Fruit fly (Drosophila melanogaster): ENCODE measurements around the gene CG34328.

Gene CG34328

dm6 chrX:18405567-18406059 lies 5.7 kb upstream of the CG34328 start (continued):
- TF ChIP-seq insv (GFP tag; optimal IDR thresholded peaks at IDR 0.05) (no peak), Fer1 (GFP tag; optimal IDR thresholded peaks at IDR 0.05) (peak; percentile 37), tgo (GFP tag; IDR thresholded peaks at IDR 0.05) (peak; percentile 42; the same call in 2 of the 3 replicates), ara (GFP tag; IDR thresholded peaks at IDR 0.05) (no peak), Jarid2 (GFP tag; optimal IDR thresholded peaks at IDR 0.05) (peak; percentile 40), Hr51 (GFP tag; optimal IDR thresholded peaks at IDR 0.05) (peak in 1 of 2 experiments; percentile 85), ssp (GFP tag; IDR thresholded peaks at IDR 0.05) (peak; percentile 16; the same call in 1 of the 2 replicates), z (GFP tag; IDR thresholded peaks at IDR 0.05) (no peak), en (GFP tag; optimal IDR thresholded peaks at IDR 0.05) (peak; percentile 22), Sox102F (GFP tag; optimal IDR thresholded peaks at IDR 0.05) (peak; percentile 82), gcm (GFP tag; optimal IDR thresholded peaks at IDR 0.05) (peak; percentile 59), Ptx1 (GFP tag; IDR thresholded peaks at IDR 0.05) (peak; percentile 64), trem (tag; optimal IDR thresholded peaks at IDR 0.05) (peak; percentile 42), sd (tag; optimal IDR thresholded peaks at IDR 0.05) (peak; percentile 63), CG17829 (tag; optimal IDR thresholded peaks at IDR 0.05) (peak; percentile 41), CG10274 (GFP tag; optimal IDR thresholded peaks at IDR 0.05) (peak; percentile 17), Spps (tag; optimal IDR thresholded peaks at IDR 0.05) (peak; percentile 16), CG6654 (GFP tag; optimal IDR thresholded peaks at IDR 0.05) (peak; percentile 45), tin (GFP tag; optimal IDR thresholded peaks at IDR 0.05) (peak; percentile 57), CG18011 (GFP tag; optimal IDR thresholded peaks at IDR 0.05) (peak; percentile 22), sqz (GFP tag; optimal IDR thresholded peaks at IDR 0.05) (peak; percentile 5), Fer2 (tag; optimal IDR thresholded peaks at IDR 0.05) (no peak), Neu2 (GFP tag; optimal IDR thresholded peaks at IDR 0.05; ENCODE audit: borderline replicate concordance) (no peak), CG15601 (tag; optimal IDR thresholded peaks at IDR 0.05) (peak; percentile 57), pum (GFP tag; optimal IDR thresholded peaks at IDR 0.05) (peak; percentile 35), CG16863 (GFP tag; optimal IDR thresholded peaks at IDR 0.05) (peak; percentile 3), mirr (GFP tag; optimal IDR thresholded peaks at IDR 0.05) (no peak), CG30403 (GFP tag; optimal IDR thresholded peaks at IDR 0.05) (peak; percentile 85), CG13775 (GFP tag; optimal IDR thresholded peaks at IDR 0.05) (peak; percentile 72), luna (GFP tag; optimal IDR thresholded peaks at IDR 0.05) (no peak), fu2 (GFP tag; optimal IDR thresholded peaks at IDR 0.05) (no peak), CG10147 (GFP tag; optimal IDR thresholded peaks at IDR 0.05) (peak; percentile 49), CG2678 (tag; optimal IDR thresholded peaks at IDR 0.05) (peak; percentile 85), HLHmδ (GFP tag; optimal IDR thresholded peaks at IDR 0.05) (no peak), trh (GFP tag; optimal IDR thresholded peaks at IDR 0.05) (peak; percentile 42), tx (GFP tag; optimal IDR thresholded peaks at IDR 0.05) (peak; percentile 39), CG4730 (GFP tag; IDR thresholded peaks at IDR 0.05) (peak; percentile 19; the same call in 1 of the 2 replicates), cg (GFP tag; optimal IDR thresholded peaks at IDR 0.05) (no peak), pfk (GFP tag; optimal IDR thresholded peaks at IDR 0.05) (no peak), Fer3 (tag; optimal IDR thresholded peaks at IDR 0.05) (peak; percentile 10), CG4282 (GFP tag; optimal IDR thresholded peaks at IDR 0.05) (no peak), bab2 (GFP tag; optimal IDR thresholded peaks at IDR 0.05) (peak; percentile 27), Adf1 (GFP tag; IDR thresholded peaks at IDR 0.05) (no peak), CG17385 (GFP tag; optimal IDR thresholded peaks at IDR 0.05) (peak; percentile 59), chif (GFP tag; optimal IDR thresholded peaks at IDR 0.05) (peak; percentile 34 to 38), Antp (GFP tag; optimal IDR thresholded peaks at IDR 0.05) (peak; percentile 35), pzg (GFP tag; optimal IDR thresholded peaks at IDR 0.05) (no peak), CG8281 (tag; optimal IDR thresholded peaks at IDR 0.05) (peak; percentile 54), CG1233 (GFP tag; optimal IDR thresholded peaks at IDR 0.05) (peak; percentile 40), CG4424 (GFP tag; optimal IDR thresholded peaks at IDR 0.05) (peak; percentile 77)

Data from whole organism, embryonic.